Fruit fly (Drosophila melanogaster): ENCODE results near the gene CG16721.

The CG16721 gene

DNA sequence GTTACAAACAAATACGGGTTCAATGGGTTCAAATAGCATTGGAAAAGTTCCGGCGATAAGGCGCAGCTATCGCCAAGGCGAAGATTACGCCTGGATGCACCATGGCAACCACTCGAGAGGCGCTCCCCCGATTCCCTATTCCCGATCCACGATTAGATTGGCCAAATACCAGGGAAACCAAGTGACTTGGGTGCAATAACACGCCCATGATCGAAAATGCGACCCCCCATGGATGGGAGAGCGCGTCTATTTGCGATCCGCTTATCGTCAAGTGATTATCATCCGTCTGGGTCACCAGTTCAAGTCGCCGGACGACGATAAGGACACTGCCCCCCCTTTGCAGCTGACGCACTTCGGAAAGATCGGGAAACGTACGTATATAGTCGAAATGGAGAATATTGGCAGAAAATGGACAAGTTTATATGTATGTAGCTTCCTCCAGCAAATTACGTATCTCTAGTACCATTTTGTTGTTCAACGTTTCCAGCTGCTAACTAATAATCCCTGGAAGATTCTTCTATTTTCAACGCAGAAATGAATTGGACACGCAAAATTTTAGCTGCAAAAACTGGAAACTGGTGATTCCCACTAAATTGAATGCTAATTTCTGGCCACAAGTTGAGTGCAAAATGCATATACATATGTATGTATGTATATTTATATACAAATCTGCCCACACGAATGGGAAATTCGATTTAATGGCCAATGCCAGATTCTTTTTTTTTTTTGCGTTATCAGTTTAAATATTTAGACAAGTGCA, 35.5 kb downstream of the CG16721 start:
- no peak for TF ChIP-seq h (optimal IDR thresholded peaks at IDR 0.05)
- no peak for TF ChIP-seq Sin3A (optimal IDR thresholded peaks at IDR 0.05)
- no peak for TF ChIP-seq ttk (optimal IDR thresholded peaks at IDR 0.05)
- no peak for TF ChIP-seq insv (optimal IDR thresholded peaks at IDR 0.05)
- TF ChIP-seq psq (optimal IDR thresholded peaks at IDR 0.05): no peak
- no peak for TF ChIP-seq Myc (optimal IDR thresholded peaks at IDR 0.05)

DNA sequence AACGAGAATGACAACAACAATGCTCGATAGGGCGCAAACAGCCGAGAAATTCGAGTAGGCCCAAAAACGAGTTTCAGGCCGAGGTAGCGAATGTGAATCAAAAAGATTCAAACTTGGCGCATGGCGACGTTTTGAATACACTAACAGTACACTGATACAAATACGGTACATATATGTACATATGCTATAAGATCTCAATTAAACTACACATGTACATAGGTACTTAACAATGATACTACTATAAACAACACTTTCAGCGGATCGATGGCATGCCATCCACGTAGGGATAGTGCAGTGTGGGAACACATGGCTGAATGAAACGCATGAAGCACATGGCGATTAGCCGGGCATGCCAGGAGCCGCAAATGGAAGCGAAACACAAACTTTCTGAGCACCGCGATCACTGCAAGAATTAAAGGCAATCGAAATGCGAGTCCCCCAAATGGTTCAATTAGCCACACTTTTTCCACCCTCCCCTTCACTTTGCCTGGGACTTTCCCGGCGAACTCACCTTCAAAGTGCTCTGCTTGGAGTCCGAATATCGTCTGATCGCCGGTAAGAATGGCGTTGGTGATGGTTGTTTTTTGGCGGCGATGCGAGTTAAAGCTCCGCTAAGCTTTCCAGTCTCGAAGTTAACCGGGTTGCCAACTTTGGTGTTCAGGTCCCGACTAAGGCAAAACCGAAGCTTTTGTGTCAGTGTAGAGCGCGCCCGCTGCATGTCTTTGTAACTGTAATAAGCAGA, 36.3 kb downstream of the CG16721 start:
- TF ChIP-seq insv (optimal IDR thresholded peaks at IDR 0.05) (no peak), h (optimal IDR thresholded peaks at IDR 0.05) (no peak), ttk (optimal IDR thresholded peaks at IDR 0.05) (no peak), psq (optimal IDR thresholded peaks at IDR 0.05) (no peak), Sin3A (optimal IDR thresholded peaks at IDR 0.05) (no peak), Myc (optimal IDR thresholded peaks at IDR 0.05) (no peak)

DNA sequence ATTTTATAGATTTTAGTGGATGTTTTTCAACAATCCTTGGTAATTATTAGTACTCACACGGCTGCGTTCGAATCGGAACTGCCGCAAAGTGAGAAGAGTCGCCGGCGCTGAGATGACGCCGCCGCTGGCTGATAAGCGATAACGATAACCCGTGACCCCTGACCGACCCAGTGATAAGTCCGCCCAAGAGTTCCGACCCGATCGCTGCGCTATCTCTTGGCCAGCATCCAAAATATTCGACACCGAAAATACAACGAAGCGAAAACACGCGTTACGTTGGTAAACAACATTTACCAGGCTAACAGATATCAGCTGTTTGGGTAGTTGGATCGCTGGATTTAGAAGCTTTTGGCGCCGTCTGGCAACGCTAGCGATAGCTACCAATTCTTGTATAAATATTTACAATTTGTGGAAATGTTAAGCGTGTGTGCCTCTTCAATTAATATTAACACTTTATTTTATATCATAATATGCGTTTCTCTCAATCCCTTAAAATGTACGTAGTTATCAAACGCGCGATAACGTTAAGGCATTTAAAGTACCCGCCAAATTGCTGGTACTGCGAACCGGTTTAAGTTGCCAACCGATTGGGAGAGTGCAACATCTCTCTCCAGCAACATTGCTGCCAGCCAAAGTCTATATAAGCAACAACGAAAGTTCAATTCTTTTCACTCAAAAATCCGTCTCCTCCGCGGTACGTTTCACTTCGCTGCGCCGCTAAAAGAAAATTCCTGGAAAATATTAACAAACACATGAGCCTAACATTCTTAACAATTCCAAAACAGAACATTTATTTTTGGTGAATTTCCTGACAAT, 37.0 kb downstream of the CG16721 start, which contains the start of the genes Shmt and CG3726:
Gene Shmt, minus strand, starts transcription at position 304 of the 816 bp plus-strand sequence.
Gene CG3726, plus strand, starts transcription at position 604 of the 816 bp plus-strand sequence.
- no peak for TF ChIP-seq insv (optimal IDR thresholded peaks at IDR 0.05)
- no peak for TF ChIP-seq h (optimal IDR thresholded peaks at IDR 0.05)
- TF ChIP-seq Myc (optimal IDR thresholded peaks at IDR 0.05): no peak
- no peak for TF ChIP-seq ttk (optimal IDR thresholded peaks at IDR 0.05)

DNA sequence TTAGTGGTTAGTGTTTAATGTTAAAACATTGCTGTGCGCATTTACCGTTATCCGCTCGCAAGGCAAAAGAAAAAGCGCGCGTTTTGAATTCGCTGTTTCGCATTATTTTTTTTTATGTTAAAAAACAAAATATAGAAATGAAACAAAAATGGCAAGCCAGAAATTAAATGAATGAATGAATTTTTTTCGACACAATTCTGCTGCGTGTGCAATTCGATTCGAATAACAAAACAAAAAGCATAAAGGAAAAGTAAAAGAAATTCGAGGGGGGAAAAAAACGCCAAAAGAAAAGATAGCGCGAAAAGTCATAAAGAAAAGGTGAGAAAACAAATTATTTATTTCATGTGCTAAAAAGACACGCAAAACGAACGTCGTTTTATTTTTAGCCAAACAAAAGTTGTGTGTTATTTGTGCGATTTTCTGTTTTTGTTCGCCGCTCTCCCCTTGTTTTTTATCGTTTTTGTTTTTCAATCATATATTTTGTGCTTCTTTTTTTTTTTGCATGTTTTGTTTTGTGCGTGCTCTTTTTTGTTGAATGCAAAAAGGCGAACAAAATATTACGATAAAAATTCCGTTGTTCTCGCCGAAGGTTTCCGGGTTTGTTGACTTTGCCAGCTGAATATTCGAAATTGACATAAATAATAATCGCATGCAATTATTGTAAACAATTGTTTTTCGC, 37.8 kb downstream of the CG16721 start:
- TF ChIP-seq h (optimal IDR thresholded peaks at IDR 0.05): no peak
- no peak for TF ChIP-seq ttk (optimal IDR thresholded peaks at IDR 0.05)
- no peak for TF ChIP-seq insv (optimal IDR thresholded peaks at IDR 0.05)
- no peak for TF ChIP-seq psq (optimal IDR thresholded peaks at IDR 0.05)
- no peak for TF ChIP-seq Sin3A (optimal IDR thresholded peaks at IDR 0.05)
- no peak for TF ChIP-seq Myc (optimal IDR thresholded peaks at IDR 0.05)

DNA sequence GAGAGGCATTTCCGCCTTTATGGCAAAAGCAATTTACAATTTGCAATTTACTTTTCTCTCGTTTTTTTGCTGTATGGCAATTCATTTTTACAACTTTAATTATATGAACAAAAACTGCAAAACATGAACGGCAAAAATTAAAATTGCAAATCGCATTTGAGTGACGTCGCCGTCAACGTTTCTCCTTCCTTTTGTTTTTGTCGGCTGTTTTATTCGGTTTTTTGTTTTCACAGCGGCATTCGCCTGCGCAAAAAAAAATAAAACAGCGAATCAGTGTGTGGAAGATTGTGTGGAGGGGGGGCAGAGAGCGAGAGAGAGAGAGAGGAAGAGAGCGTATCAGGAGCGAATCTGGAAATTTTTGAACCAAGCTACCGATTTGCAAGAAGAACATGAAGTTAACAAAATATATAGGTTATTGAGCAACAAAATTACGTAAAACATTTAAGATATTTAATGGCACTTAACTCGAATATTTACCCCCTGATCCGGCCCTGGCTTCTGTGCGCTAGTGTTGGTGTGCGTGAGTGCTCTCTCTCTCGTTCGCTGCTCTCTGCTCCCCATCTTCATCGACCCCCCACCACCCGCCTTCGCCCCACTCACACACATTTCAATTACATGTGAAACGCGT, 38.9 kb downstream of the CG16721 start:
- TF ChIP-seq h (optimal IDR thresholded peaks at IDR 0.05) (peak; percentile 72), Myc (optimal IDR thresholded peaks at IDR 0.05) (no peak), psq (optimal IDR thresholded peaks at IDR 0.05) (peak; percentile 96), insv (optimal IDR thresholded peaks at IDR 0.05) (peak; percentile 56), ttk (optimal IDR thresholded peaks at IDR 0.05) (no peak), Sin3A (optimal IDR thresholded peaks at IDR 0.05) (no peak)

DNA sequence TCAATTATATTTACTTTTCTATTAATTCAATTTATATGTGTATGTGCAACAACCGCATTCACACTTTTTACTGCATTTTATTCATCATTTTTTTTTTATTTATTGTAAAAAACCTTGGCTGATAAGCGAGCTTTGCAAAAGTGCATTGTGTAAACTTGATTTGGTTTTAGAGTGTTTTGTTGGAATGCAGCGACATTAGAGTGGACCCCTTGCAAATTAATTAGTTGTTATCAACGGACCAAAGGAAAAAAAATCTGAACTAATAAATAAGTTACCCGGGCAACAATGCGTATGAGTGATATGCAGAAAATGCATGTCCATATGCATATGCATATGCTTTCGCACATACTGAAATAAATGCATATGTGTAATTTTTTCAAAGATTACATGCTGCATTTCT, 41.3 kb downstream of the CG16721 start:
- TF ChIP-seq insv (optimal IDR thresholded peaks at IDR 0.05) (no peak), Myc (optimal IDR thresholded peaks at IDR 0.05) (no peak), Sin3A (optimal IDR thresholded peaks at IDR 0.05) (no peak), ttk (optimal IDR thresholded peaks at IDR 0.05) (no peak)

DNA sequence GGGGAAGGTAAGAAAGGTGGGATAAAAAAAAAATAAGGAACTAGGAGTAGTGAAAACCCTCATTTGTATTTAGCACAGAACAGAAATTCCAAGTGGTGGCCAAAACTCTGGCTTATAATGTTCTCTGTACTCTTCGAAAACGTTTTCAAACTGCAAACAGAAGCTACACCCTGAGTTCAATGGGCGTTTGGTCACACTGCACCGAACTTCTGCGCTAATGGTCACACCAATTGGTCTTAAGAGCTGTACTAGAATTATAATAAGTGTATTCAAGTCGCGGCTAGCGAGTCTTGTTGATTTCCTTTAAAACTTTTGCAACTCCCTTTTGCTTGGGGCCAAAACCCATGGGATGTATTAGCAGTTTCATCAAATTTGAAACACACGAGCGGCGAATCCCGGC, 42.4 kb downstream of the CG16721 start:
- TF ChIP-seq h (optimal IDR thresholded peaks at IDR 0.05) (no peak), insv (optimal IDR thresholded peaks at IDR 0.05) (no peak), Sin3A (optimal IDR thresholded peaks at IDR 0.05) (no peak), ttk (optimal IDR thresholded peaks at IDR 0.05) (no peak)

DNA sequence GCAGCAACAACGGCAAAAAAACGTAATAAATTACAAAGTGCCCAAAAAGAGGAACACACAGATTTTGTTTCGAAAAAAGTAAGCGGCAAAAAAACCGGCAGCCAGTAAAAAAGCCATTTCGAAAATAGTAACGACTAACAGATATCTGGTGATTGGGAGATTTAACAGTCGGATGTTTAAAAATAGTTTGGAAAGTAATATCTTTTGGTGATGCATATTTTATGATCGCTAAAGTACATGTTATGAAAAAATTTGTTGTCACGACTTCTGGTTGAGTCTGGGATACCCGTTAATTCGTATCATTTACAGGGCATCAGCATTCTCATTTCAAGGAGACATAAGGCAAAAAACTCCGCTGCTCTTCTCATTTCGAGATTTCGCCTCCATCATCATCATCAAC, 43.5 kb downstream of the CG16721 start:
- TF ChIP-seq Myc (optimal IDR thresholded peaks at IDR 0.05) (no peak), psq (optimal IDR thresholded peaks at IDR 0.05) (no peak), h (optimal IDR thresholded peaks at IDR 0.05) (no peak), insv (optimal IDR thresholded peaks at IDR 0.05) (no peak), ttk (optimal IDR thresholded peaks at IDR 0.05) (no peak), Sin3A (optimal IDR thresholded peaks at IDR 0.05) (no peak)

DNA sequence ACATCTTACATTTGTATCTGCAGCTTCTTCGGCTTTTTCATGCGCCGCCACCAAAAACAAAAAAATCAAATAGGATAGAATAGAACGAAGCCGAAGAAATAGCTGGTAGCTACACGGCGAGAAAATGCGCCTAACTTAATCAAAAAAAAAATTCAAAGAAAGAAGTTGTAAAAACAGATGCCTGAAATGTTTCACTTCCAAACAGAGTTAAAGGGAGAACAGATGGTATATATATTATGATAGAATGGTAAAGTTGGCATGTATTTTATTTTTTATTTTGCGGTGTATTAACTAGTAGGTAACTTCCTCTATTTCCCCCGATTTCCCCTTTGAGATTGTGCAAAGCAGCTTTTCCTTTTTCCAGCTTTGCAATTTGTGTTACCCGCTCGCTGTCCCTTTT, 44.7 kb downstream of the CG16721 start:
- TF ChIP-seq Myc (optimal IDR thresholded peaks at IDR 0.05) (no peak), h (optimal IDR thresholded peaks at IDR 0.05) (no peak), psq (optimal IDR thresholded peaks at IDR 0.05) (no peak), ttk (optimal IDR thresholded peaks at IDR 0.05) (no peak), Sin3A (optimal IDR thresholded peaks at IDR 0.05) (no peak), insv (optimal IDR thresholded peaks at IDR 0.05) (no peak)

DNA sequence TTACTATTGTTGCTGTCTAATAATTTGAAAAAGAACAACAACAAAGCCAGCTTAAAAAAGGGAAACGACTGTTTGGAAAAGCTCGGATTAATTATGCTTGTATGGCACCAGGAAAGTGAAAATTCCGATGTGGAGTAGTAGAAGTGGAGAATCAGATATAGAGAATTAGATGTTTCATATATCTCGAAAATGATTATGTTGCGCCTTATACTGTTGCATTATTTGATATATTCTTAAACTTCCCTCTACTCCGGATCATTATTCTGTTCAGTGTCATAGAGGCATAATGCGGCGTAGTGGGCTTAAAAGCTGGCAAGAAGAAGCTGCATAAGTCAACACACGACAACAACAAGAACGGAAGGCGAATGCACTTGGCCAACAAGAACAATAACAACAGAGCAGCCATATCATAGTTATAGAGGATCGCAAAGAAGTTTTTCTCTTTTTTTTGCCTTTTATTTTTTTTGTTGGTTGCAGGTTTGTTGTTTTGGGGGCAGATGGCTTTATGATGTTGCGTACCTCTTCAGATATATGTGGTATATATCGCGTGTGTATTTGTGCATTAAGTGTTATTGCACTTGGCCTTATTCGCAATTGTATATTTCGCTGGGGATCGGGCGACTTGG, 46.2 kb downstream of the CG16721 start:
- TF ChIP-seq ttk (optimal IDR thresholded peaks at IDR 0.05): no peak
- no peak for TF ChIP-seq psq (optimal IDR thresholded peaks at IDR 0.05)
- no peak for TF ChIP-seq insv (optimal IDR thresholded peaks at IDR 0.05)
- TF ChIP-seq h (optimal IDR thresholded peaks at IDR 0.05): no peak
- no peak for TF ChIP-seq Sin3A (optimal IDR thresholded peaks at IDR 0.05)
- TF ChIP-seq Myc (optimal IDR thresholded peaks at IDR 0.05): no peak

DNA sequence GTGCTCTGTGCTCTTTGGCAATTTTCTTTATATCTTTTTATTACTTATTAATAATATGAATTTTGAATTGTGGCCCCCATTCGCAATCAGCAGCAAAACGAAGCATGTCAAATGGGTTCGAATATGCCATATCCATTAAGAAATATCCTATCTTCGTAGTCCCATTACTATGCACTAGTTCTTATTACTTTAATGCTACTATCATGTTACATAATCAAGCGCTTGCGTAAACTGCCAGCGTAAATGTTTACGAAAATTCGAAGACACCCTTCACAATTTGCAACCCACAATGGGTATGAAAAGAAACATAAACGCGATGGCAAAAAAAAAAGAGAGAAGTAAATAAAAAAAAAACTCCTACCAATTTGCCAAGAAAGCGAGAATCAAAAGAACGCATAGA, 47.0 kb downstream of the CG16721 start:
- TF ChIP-seq insv (optimal IDR thresholded peaks at IDR 0.05) (no peak), Myc (optimal IDR thresholded peaks at IDR 0.05) (no peak), Sin3A (optimal IDR thresholded peaks at IDR 0.05) (no peak), ttk (optimal IDR thresholded peaks at IDR 0.05) (no peak), psq (optimal IDR thresholded peaks at IDR 0.05) (no peak), h (optimal IDR thresholded peaks at IDR 0.05) (no peak)

Measured in Kc167 (cell line).